Fruit fly (Drosophila melanogaster): ENCODE data around the gene CG14265.

DNA sequence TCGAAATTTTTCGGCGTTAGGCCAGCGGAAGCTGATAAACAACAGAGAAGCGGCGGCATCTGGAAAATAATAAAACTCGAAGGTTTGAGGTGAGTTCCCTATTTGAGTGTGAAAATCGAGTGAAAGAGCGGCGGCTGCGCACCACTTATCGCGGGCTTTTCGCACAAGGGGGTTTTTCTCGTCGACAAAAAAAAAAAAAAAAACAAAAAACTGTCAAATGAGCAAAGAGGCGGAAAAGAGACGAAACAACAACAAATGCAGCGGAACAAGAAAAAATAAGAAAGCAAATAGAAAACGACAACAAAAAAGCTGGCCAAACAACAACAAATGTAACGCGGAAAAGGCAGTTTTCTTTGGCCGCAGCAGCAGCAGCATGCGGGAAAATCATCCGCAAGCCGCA, 46.8 kb downstream of the CG14265 start:
- TF ChIP-seq EcR (GFP tag; optimal IDR thresholded peaks at IDR 0.05) (no peak), usp (GFP tag; optimal IDR thresholded peaks at IDR 0.05) (no peak)
